Worm (Caenorhabditis elegans): ENCODE results near the gene sec-20.

Gene sec-20

ce11 chrIII:175733-176132 lies 16.2 kb upstream of the sec-20 start, which contains the start of gene clec-148:
Gene clec-148, minus strand, starts transcription at chrIII:175833.
- TF ChIP-seq Y116A8C.19 (tag; optimal IDR thresholded peaks at IDR 0.05; ENCODE audit: borderline replicate concordance) (no peak), isw-1 (GFP tag; IDR thresholded peaks at IDR 0.05) (no peak), aha-1 (tag; optimal IDR thresholded peaks at IDR 0.05) (no peak), lin-35 (GFP tag; optimal IDR thresholded peaks at IDR 0.05) (no peak), rnt-1 (tag; optimal IDR thresholded peaks at IDR 0.05) (no peak)

- TF ChIP-seq lin-14 (GFP tag; optimal IDR thresholded peaks at IDR 0.05) (no peak), fkh-10 (GFP tag; optimal IDR thresholded peaks at IDR 0.05) (no peak), fkh-8 (tag; optimal IDR thresholded peaks at IDR 0.05) (no peak), snu-23 (GFP tag; optimal IDR thresholded peaks at IDR 0.05) (no peak), elt-3 (tag; optimal IDR thresholded peaks at IDR 0.05) (no peak), unc-62 (GFP tag; optimal IDR thresholded peaks at IDR 0.05) (no peak), vab-15 (tag; optimal IDR thresholded peaks at IDR 0.05) (no peak), nhr-71 (tag; optimal IDR thresholded peaks at IDR 0.05) (no peak), isw-1 (GFP tag; IDR thresholded peaks at IDR 0.05) (no peak), swsn-7 (tag; optimal IDR thresholded peaks at IDR 0.05) (no peak), fos-1 (tag; optimal IDR thresholded peaks at IDR 0.05) (no peak), lin-39 (tag; optimal IDR thresholded peaks at IDR 0.05) (no peak), pqm-1 (tag; optimal IDR thresholded peaks at IDR 0.05) (no peak), mef-2 (tag; optimal IDR thresholded peaks at IDR 0.05) (no peak), mep-1 (tag; optimal IDR thresholded peaks at IDR 0.05) (no peak), unc-30 (tag; optimal IDR thresholded peaks at IDR 0.05) (no peak), unc-98 (GFP tag; IDR thresholded peaks at IDR 0.05) (no peak)
Measured at ce11 chrIII:177715-178114, 14.2 kb upstream of the sec-20 start, which contains the start of gene F40G9.14. Gene F40G9.14, minus strand, starts transcription at chrIII:177815.

- TF ChIP-seq lsy-2 (tag; optimal IDR thresholded peaks at IDR 0.05): no peak
- no peak for TF ChIP-seq C04F5.9 (tag; optimal IDR thresholded peaks at IDR 0.05)
- TF ChIP-seq dsc-1 (tag; optimal IDR thresholded peaks at IDR 0.05): no peak
- TF ChIP-seq mab-9 (GFP tag; IDR thresholded peaks at IDR 0.05): no peak
- TF ChIP-seq nhr-28 (tag; optimal IDR thresholded peaks at IDR 0.05): no peak
- no peak for TF ChIP-seq fkh-4 (tag; optimal IDR thresholded peaks at IDR 0.05; ENCODE audit: borderline replicate concordance)
- no peak for TF ChIP-seq lin-13 (GFP tag; optimal IDR thresholded peaks at IDR 0.05)
- no peak for TF ChIP-seq nhr-12 (tag; optimal IDR thresholded peaks at IDR 0.05)
- TF ChIP-seq zip-4 (GFP tag; optimal IDR thresholded peaks at IDR 0.05): no peak
- TF ChIP-seq grh-1 (GFP tag; IDR thresholded peaks at IDR 0.05): no peak
- no peak for TF ChIP-seq ceh-90 (tag; optimal IDR thresholded peaks at IDR 0.05)
- TF ChIP-seq unc-62 (GFP tag; optimal IDR thresholded peaks at IDR 0.05): no peak
- TF ChIP-seq blmp-1 (tag; optimal IDR thresholded peaks at IDR 0.05): no peak
- TF ChIP-seq fos-1 (tag; optimal IDR thresholded peaks at IDR 0.05): no peak
- TF ChIP-seq elt-2 (tag; optimal IDR thresholded peaks at IDR 0.05): no peak
Measured at ce11 chrIII:178126-178525, 13.8 kb upstream of the sec-20 start.

- TF ChIP-seq ztf-11 (tag; optimal IDR thresholded peaks at IDR 0.05) (no peak), nhr-77 (tag; optimal IDR thresholded peaks at IDR 0.05) (no peak), swsn-7 (tag; optimal IDR thresholded peaks at IDR 0.05) (no peak), lin-35 (GFP tag; optimal IDR thresholded peaks at IDR 0.05) (no peak), lsy-2 (tag; optimal IDR thresholded peaks at IDR 0.05) (no peak), C16A3.4 (tag; optimal IDR thresholded peaks at IDR 0.05) (no peak), ztf-4 (tag; optimal IDR thresholded peaks at IDR 0.05) (no peak)
Measured at ce11 chrIII:179123-179592, 12.7 kb upstream of the sec-20 start, which contains the start of gene F40G9.6. Gene F40G9.6, plus strand, starts transcription at chrIII:179542.
